Worm (Caenorhabditis elegans) whole organism, late embryonic: ENCODE measurements around the gene F59A6.2.
A peak's percentile ranks its signal among the peaks of the same experiment; 100 is the strongest.

Experiments
- F13H6.1 ChIP-seq: sonication (generic microtip); optimal IDR thresholded peaks from 2 replicates; lab custom pipeline; 2016; ENCODE audit warnings: missing genetic modification characterization, missing compliant biosample characterization
- K02D7.2 ChIP-seq: sonication (generic microtip); optimal IDR thresholded peaks from 2 replicates; lab custom pipeline; 2017; ENCODE audit warnings: mild to moderate bottlenecking, missing genetic modification characterization, missing compliant biosample characterization
- T23F11.4 ChIP-seq: fragments of 200-800 bp; sonication (Bioruptor generic); optimal IDR thresholded peaks from 2 replicates; lab custom pipeline; 2018; ENCODE audit warnings: mild to moderate bottlenecking, missing genetic modification characterization, missing compliant biosample characterization
- ahr-1 ChIP-seq: sonication (generic microtip); optimal IDR thresholded peaks from 2 replicates; lab custom pipeline; 2016; ENCODE audit warnings: missing genetic modification characterization, missing compliant biosample characterization
- ama-1 ChIP-seq: fragments of 150-350 bp; optimal IDR thresholded peaks from 2 replicates; lab custom pipeline; 2014
- ceh-14 ChIP-seq: sonication (generic microtip); optimal IDR thresholded peaks from 2 replicates; lab custom pipeline; 2016; ENCODE audit warnings: missing genotype, missing genetic modification characterization, missing compliant biosample characterization
- ceh-19 ChIP-seq: fragments of 200-800 bp; sonication (Bioruptor generic); optimal IDR thresholded peaks from 2 replicates; lab custom pipeline; 2018; ENCODE audit warnings: mild to moderate bottlenecking, missing genetic modification characterization, missing compliant biosample characterization
- ceh-24 ChIP-seq: sonication (generic microtip); optimal IDR thresholded peaks from 2 replicates; lab custom pipeline; 2016; ENCODE audit warnings: mild to moderate bottlenecking, missing genetic modification characterization, missing compliant biosample characterization
- ceh-30 ChIP-seq: fragments of 150-350 bp; optimal IDR thresholded peaks from 2 replicates; lab custom pipeline; 2014; ENCODE audit warnings: missing biosample characterization, missing genetic modification characterization
- ceh-34 ChIP-seq: sonication (generic microtip); optimal IDR thresholded peaks from 2 replicates; lab custom pipeline; 2016; ENCODE audit warnings: mild to moderate bottlenecking, missing genetic modification characterization, missing compliant biosample characterization
- ceh-45 ChIP-seq: fragments of 200-800 bp; sonication (Bioruptor generic); IDR thresholded peaks from 2 replicates; pipeline ENCODE4 v1.3.6; 2022; ENCODE audit warnings: missing genetic modification reagents, missing genetic modification characterization, missing compliant biosample characterization
- che-1 ChIP-seq: sonication (generic microtip); optimal IDR thresholded peaks from 2 replicates; lab custom pipeline; 2016; ENCODE audit warnings: mild to moderate bottlenecking, missing genetic modification characterization, missing compliant biosample characterization
- dmd-4 ChIP-seq: sonication (generic microtip); optimal IDR thresholded peaks from 2 replicates; lab custom pipeline; 2016; ENCODE audit warnings: borderline replicate concordance, missing genetic modification characterization, missing compliant biosample characterization
- elt-2 ChIP-seq: sonication (generic microtip); optimal IDR thresholded peaks from 2 replicates; lab custom pipeline; 2016; ENCODE audit warnings: missing genetic modification reagents, missing genetic modification characterization, missing compliant biosample characterization
- ets-4 ChIP-seq: sonication (generic microtip); optimal IDR thresholded peaks from 2 replicates; lab custom pipeline; 2016; ENCODE audit warnings: missing genetic modification characterization, missing compliant biosample characterization
- eyg-1 ChIP-seq: sonication (generic microtip); optimal IDR thresholded peaks from 2 replicates; lab custom pipeline; 2016; ENCODE audit warnings: missing genotype, missing genetic modification characterization, missing compliant biosample characterization
- fax-1 ChIP-seq: sonication (generic microtip); optimal IDR thresholded peaks from 2 replicates; lab custom pipeline; 2016; ENCODE audit warnings: missing genotype, missing genetic modification characterization, missing compliant biosample characterization
- fkh-10 ChIP-seq: fragments of 150-350 bp; optimal IDR thresholded peaks from 2 replicates; lab custom pipeline; 2014; ENCODE audit warnings: missing biosample characterization, missing genetic modification reagents, missing genetic modification characterization
- gmeb-2 ChIP-seq: sonication (generic microtip); optimal IDR thresholded peaks from 2 replicates; lab custom pipeline; 2016; ENCODE audit warnings: missing genetic modification characterization, inconsistent platforms, missing compliant biosample characterization
- hlh-13 ChIP-seq: fragments of 200-800 bp; sonication (Bioruptor generic); optimal IDR thresholded peaks from 2 replicates; lab custom pipeline; 2018; ENCODE audit warnings: mild to moderate bottlenecking, missing genetic modification characterization, missing compliant biosample characterization
- hlh-6 ChIP-seq: sonication (generic microtip); optimal IDR thresholded peaks from 2 replicates; lab custom pipeline; 2016; ENCODE audit warnings: missing genotype, missing genetic modification characterization, missing compliant biosample characterization
- lin-11 ChIP-seq: fragments of 200-800 bp; sonication (Bioruptor generic); optimal IDR thresholded peaks from 2 replicates; lab custom pipeline; 2018; ENCODE audit warnings: mild to moderate bottlenecking, missing genetic modification characterization, missing compliant biosample characterization
- madf-2 ChIP-seq: sonication (generic microtip); optimal IDR thresholded peaks from 2 replicates; lab custom pipeline; 2017; ENCODE audit warnings: missing genetic modification characterization, missing compliant biosample characterization
- nfya-1 ChIP-seq: sonication (generic microtip); optimal IDR thresholded peaks from 2 replicates; lab custom pipeline; 2017; ENCODE audit warnings: missing genetic modification characterization, mild to moderate bottlenecking, missing compliant biosample characterization, antibody characterized with exemption, moderate library complexity
- nhr-11 ChIP-seq: fragments of 150-350 bp; optimal IDR thresholded peaks from 2 replicates; lab custom pipeline; 2014; ENCODE audit warnings: missing biosample characterization, missing genetic modification characterization
- nhr-232 ChIP-seq: sonication (generic microtip); optimal IDR thresholded peaks from 2 replicates; lab custom pipeline; 2016; ENCODE audit warnings: missing genetic modification characterization, missing compliant biosample characterization
- npax-4 ChIP-seq: sonication (generic microtip); optimal IDR thresholded peaks from 2 replicates; lab custom pipeline; 2016; ENCODE audit warnings: missing genetic modification characterization, missing compliant biosample characterization
- pag-3 ChIP-seq: sonication (generic microtip); optimal IDR thresholded peaks from 2 replicates; lab custom pipeline; 2016; ENCODE audit warnings: missing compliant biosample characterization, missing genetic modification characterization, borderline replicate concordance
- pha-2 ChIP-seq: sonication (generic microtip); optimal IDR thresholded peaks from 2 replicates; lab custom pipeline; 2017; ENCODE audit warnings: mild to moderate bottlenecking, missing genetic modification characterization, missing compliant biosample characterization
- pqm-1 ChIP-seq: sonication (generic microtip); optimal IDR thresholded peaks from 2 replicates; lab custom pipeline; 2016; ENCODE audit warnings: missing genetic modification characterization, missing compliant biosample characterization
- rnt-1 ChIP-seq: sonication (generic microtip); optimal IDR thresholded peaks from 2 replicates; lab custom pipeline; 2016; ENCODE audit warnings: missing genetic modification characterization, missing compliant biosample characterization
- sdc-2 ChIP-seq: sonication (generic microtip); optimal IDR thresholded peaks from 2 replicates; lab custom pipeline; 2016; ENCODE audit warnings: missing genotype, missing genetic modification characterization, missing compliant biosample characterization
- sox-2 ChIP-seq: fragments of 200-800 bp; sonication (Bioruptor generic); IDR thresholded peaks from 2 replicates; pipeline ENCODE4 v1.3.6; 2022; ENCODE audit warnings: missing genetic modification reagents, missing genetic modification characterization, missing compliant biosample characterization
- sox-4 ChIP-seq: sonication (generic microtip); optimal IDR thresholded peaks from 2 replicates; lab custom pipeline; 2017; ENCODE audit warnings: mild to moderate bottlenecking, missing genetic modification characterization, inconsistent platforms, missing compliant biosample characterization
- tbx-2 ChIP-seq: sonication (generic microtip); optimal IDR thresholded peaks from 2 replicates; lab custom pipeline; 2016; ENCODE audit warnings: missing genetic modification characterization, missing compliant biosample characterization
- tbx-7 ChIP-seq: sonication (generic microtip); optimal IDR thresholded peaks from 2 replicates; lab custom pipeline; 2016; ENCODE audit warnings: missing genotype, missing genetic modification characterization, missing compliant biosample characterization
- ttx-3 ChIP-seq: sonication (generic microtip); optimal IDR thresholded peaks from 2 replicates; lab custom pipeline; 2016; ENCODE audit warnings: missing genetic modification reagents, missing genetic modification characterization, missing compliant biosample characterization
- unc-42 ChIP-seq: sonication (generic microtip); optimal IDR thresholded peaks from 2 replicates; lab custom pipeline; 2016; ENCODE audit warnings: missing genotype, missing genetic modification characterization, missing compliant biosample characterization
- unc-86 ChIP-seq: sonication (generic microtip); optimal IDR thresholded peaks from 2 replicates; lab custom pipeline; 2016; ENCODE audit warnings: missing genetic modification characterization, missing compliant biosample characterization
- zip-5 ChIP-seq: sonication (generic microtip); optimal IDR thresholded peaks from 2 replicates; lab custom pipeline; 2016; ENCODE audit warnings: missing genetic modification characterization, missing compliant biosample characterization
- ztf-16 ChIP-seq: sonication (generic microtip); optimal IDR thresholded peaks from 2 replicates; lab custom pipeline; 2017; ENCODE audit warnings: missing genetic modification characterization, missing compliant biosample characterization

The F59A6.2 gene

ce11 chrII:5055129-5055666 is 40.7 kb downstream of the F59A6.2 start, which contains the start of the genes ify-1 and rpl-22 (continued):
- TF ChIP-seq ceh-30 (tag; lab: Kevin White, UChicago) (peak; percentile 66), lin-11 (no peak), pha-2 (tag; lab: Kevin White, UChicago) (no peak), ama-1 (lab: Kevin White, UChicago) (no peak), tbx-2 (tag; lab: Kevin White, UChicago) (peak; percentile 70), nhr-11 (tag; lab: Kevin White, UChicago) (no peak), nfya-1 (peak; percentile 97), ahr-1 (tag; lab: Kevin White, UChicago) (no peak), madf-2 (tag; lab: Kevin White, UChicago) (peak; percentile 50), tbx-7 (tag; lab: Kevin White, UChicago) (no peak), F13H6.1 (no peak), pqm-1 (peak; percentile 36), ceh-14 (no peak), rnt-1 (peak; percentile 73), sox-2 (GFP tag; lab: Robert Waterston, UW) (no peak), ceh-45 (GFP tag; lab: Robert Waterston, UW) (no peak), npax-4 (tag; lab: Kevin White, UChicago) (no peak)

DNA sequence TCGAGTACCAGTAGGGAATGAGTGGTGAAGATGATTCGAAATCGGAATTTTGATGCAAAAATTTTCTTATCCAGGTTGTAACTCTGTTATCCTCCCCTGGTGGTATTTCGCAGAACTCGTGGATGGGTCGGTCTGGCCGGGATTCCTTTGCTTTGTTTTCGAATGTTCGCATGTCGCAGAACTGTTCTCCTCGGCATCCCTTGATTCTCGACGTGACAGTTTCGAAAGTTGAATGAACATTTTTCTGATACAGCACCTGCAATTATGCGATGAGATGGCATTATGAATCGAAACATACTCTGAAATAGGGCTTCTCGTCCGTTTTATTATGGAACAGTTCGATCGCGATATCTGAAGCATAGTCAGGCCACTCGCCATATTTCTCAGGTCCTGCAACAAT is 41.8 kb downstream of the F59A6.2 start:
- no peak for TF ChIP-seq ttx-3 (tag; lab: Kevin White, UChicago)
- no peak for TF ChIP-seq pha-2 (tag; lab: Kevin White, UChicago)
- no peak for TF ChIP-seq unc-42 (tag; lab: Kevin White, UChicago)
- TF ChIP-seq sox-4 (tag; lab: Kevin White, UChicago): no peak
- no peak for TF ChIP-seq ama-1 (lab: Kevin White, UChicago)
- TF ChIP-seq gmeb-2: no peak
- TF ChIP-seq hlh-13 (GFP tag; lab: Kevin White, UChicago): no peak
- TF ChIP-seq pag-3 (tag; lab: Kevin White, UChicago): no peak
- TF ChIP-seq fkh-10 (GFP tag; lab: Kevin White, UChicago): no peak
- TF ChIP-seq tbx-7 (tag; lab: Kevin White, UChicago): no peak
- no peak for TF ChIP-seq ets-4
- TF ChIP-seq ceh-24: no peak
- TF ChIP-seq pqm-1: no peak
- no peak for TF ChIP-seq dmd-4
- TF ChIP-seq elt-2 (tag; lab: Kevin White, UChicago): no peak
- TF ChIP-seq tbx-2 (tag; lab: Kevin White, UChicago): no peak
- TF ChIP-seq npax-4 (tag; lab: Kevin White, UChicago): no peak

DNA sequence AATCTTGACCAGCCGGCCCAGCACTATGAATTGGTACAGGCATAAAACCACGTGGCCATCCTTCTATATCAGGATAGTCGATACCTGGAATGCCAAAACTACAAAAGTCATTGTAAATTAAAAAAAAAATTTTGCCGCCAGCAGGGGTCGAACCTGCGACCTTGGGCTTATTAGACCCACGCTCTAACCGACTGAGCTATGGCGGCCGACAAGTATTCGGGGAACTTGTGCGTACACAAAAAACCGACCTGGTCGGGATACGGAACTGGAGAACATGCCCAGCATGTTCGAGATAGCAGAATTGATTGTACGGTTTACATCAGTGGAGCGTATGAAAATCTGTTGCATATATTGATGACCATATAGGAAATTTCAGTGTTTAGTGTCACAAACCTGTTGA is 42.8 kb downstream of the F59A6.2 start:
- peak; percentile 46 for TF ChIP-seq che-1 (tag; lab: Kevin White, UChicago)
- no peak for TF ChIP-seq nfya-1
- TF ChIP-seq hlh-6 (tag; lab: Kevin White, UChicago): peak; percentile 33
- TF ChIP-seq eyg-1 (tag; lab: Kevin White, UChicago): no peak
- TF ChIP-seq nhr-232 (tag; lab: Kevin White, UChicago): peak; percentile 35
- TF ChIP-seq sox-4 (tag; lab: Kevin White, UChicago): peak; percentile 9
- no peak for TF ChIP-seq unc-86 (tag; lab: Kevin White, UChicago)
- no peak for TF ChIP-seq K02D7.2 (tag; lab: Kevin White, UChicago)
- peak; percentile 44 for TF ChIP-seq ztf-16 (tag; lab: Kevin White, UChicago)
- no peak for TF ChIP-seq ceh-45 (GFP tag; lab: Robert Waterston, UW)
- no peak for TF ChIP-seq ceh-14
- TF ChIP-seq pag-3 (tag; lab: Kevin White, UChicago): no peak
- no peak for TF ChIP-seq T23F11.4 (GFP tag; lab: Kevin White, UChicago)
- no peak for TF ChIP-seq zip-5 (tag; lab: Kevin White, UChicago)
- TF ChIP-seq fax-1 (tag; lab: Kevin White, UChicago): peak; percentile 3
- TF ChIP-seq sdc-2 (tag; lab: Kevin White, UChicago): no peak
- TF ChIP-seq ttx-3 (tag; lab: Kevin White, UChicago): peak; percentile 12
- TF ChIP-seq ceh-34 (tag; lab: Kevin White, UChicago): no peak
- peak; percentile 96 for TF ChIP-seq elt-2 (tag; lab: Kevin White, UChicago)
- TF ChIP-seq ceh-19 (GFP tag; lab: Kevin White, UChicago): no peak
- TF ChIP-seq, all 69 proteins: peak for 8
